Worm (Caenorhabditis elegans): ENCODE results near the gene srj-44.

DNA sequence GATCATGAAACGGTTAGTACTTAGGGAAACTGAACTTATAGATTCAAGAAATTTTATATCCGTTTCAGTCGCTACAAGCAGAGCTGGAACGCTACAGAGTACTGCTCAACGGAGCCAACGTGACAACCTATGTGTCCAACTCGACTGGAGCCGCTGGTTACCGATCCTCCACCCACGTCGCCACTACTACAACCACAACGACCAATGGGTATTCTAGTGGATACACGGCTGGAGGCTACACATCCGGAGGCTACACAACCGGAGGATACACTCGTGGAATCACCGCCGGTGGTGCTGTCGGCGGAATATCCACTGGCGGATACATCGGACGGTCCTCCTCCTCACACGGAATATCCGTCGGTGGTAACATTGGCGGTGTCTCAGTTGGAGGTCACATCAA lies 37.4 kb upstream of the srj-44 start:
- TF ChIP-seq nfya-1 (tag; optimal IDR thresholded peaks at IDR 0.05; ENCODE audit: borderline replicate concordance, insufficient read depth) = no peak
- no peak for TF ChIP-seq ceh-40 (GFP tag; IDR thresholded peaks at IDR 0.05)
- no peak for TF ChIP-seq K12H6.12 (tag; optimal IDR thresholded peaks at IDR 0.05)
